Worm (Caenorhabditis elegans) whole organism, late embryonic: Measurements from ENCODE around the gene nex-4.
A peak's percentile ranks its signal among the peaks of the same experiment; 100 is the strongest.

ENCODE experiments used
- C08G9.2 ChIP-seq: sonication (generic microtip); optimal IDR thresholded peaks from 2 replicates; lab custom pipeline; 2016; ENCODE audit warnings: mild to moderate bottlenecking, missing genetic modification characterization, moderate library complexity, missing compliant biosample characterization
- C38D4.7 ChIP-seq: fragments of 200-800 bp; sonication (Bioruptor generic); optimal IDR thresholded peaks from 2 replicates; lab custom pipeline; 2018; ENCODE audit warnings: mild to moderate bottlenecking, missing genetic modification characterization, moderate library complexity, missing compliant biosample characterization
- F13H6.1 ChIP-seq: sonication (generic microtip); optimal IDR thresholded peaks from 2 replicates; lab custom pipeline; 2016; ENCODE audit warnings: missing genetic modification characterization, missing compliant biosample characterization
- K09A11.1 ChIP-seq: sonication (generic microtip); optimal IDR thresholded peaks from 2 replicates; lab custom pipeline; 2017; ENCODE audit warnings: antibody characterized with exemption, mild to moderate bottlenecking, missing genetic modification characterization, missing compliant biosample characterization; ENCODE audit not compliant: insufficient read depth
- Y22D7AL.16 ChIP-seq: sonication (generic microtip); optimal IDR thresholded peaks from 2 replicates; lab custom pipeline; 2016; ENCODE audit warnings: missing genetic modification characterization, missing compliant biosample characterization
- ahr-1 ChIP-seq: sonication (generic microtip); optimal IDR thresholded peaks from 2 replicates; lab custom pipeline; 2016; ENCODE audit warnings: missing genetic modification characterization, missing compliant biosample characterization
- ceh-14 ChIP-seq: sonication (generic microtip); optimal IDR thresholded peaks from 2 replicates; lab custom pipeline; 2016; ENCODE audit warnings: missing genotype, missing genetic modification characterization, missing compliant biosample characterization
- ceh-18 ChIP-seq: sonication (generic microtip); optimal IDR thresholded peaks from 2 replicates; lab custom pipeline; 2016; ENCODE audit warnings: missing genetic modification characterization, missing compliant biosample characterization
- ceh-19 ChIP-seq: fragments of 200-800 bp; sonication (Bioruptor generic); optimal IDR thresholded peaks from 2 replicates; lab custom pipeline; 2018; ENCODE audit warnings: mild to moderate bottlenecking, missing genetic modification characterization, missing compliant biosample characterization
- ceh-2 ChIP-seq: sonication (generic microtip); optimal IDR thresholded peaks from 2 replicates; lab custom pipeline; 2016; ENCODE audit warnings: missing genotype, missing genetic modification characterization, missing compliant biosample characterization
- ceh-22 ChIP-seq: sonication (generic microtip); optimal IDR thresholded peaks from 2 replicates; lab custom pipeline; 2017; ENCODE audit warnings: missing biosample characterization, missing genetic modification characterization
- ceh-24 ChIP-seq: sonication (generic microtip); optimal IDR thresholded peaks from 2 replicates; lab custom pipeline; 2016; ENCODE audit warnings: mild to moderate bottlenecking, missing genetic modification characterization, missing compliant biosample characterization
- ceh-30 ChIP-seq: fragments of 150-350 bp; optimal IDR thresholded peaks from 2 replicates; lab custom pipeline; 2014; ENCODE audit warnings: missing biosample characterization, missing genetic modification characterization
- ceh-31 ChIP-seq: sonication (generic microtip); optimal IDR thresholded peaks from 2 replicates; lab custom pipeline; 2016; ENCODE audit warnings: missing genetic modification characterization, missing compliant biosample characterization
- ceh-34 ChIP-seq: sonication (generic microtip); optimal IDR thresholded peaks from 2 replicates; lab custom pipeline; 2016; ENCODE audit warnings: mild to moderate bottlenecking, missing genetic modification characterization, missing compliant biosample characterization
- ceh-45 ChIP-seq: fragments of 200-800 bp; sonication (Bioruptor generic); IDR thresholded peaks from 2 replicates; pipeline ENCODE4 v1.3.6; 2022; ENCODE audit warnings: missing genetic modification reagents, missing genetic modification characterization, missing compliant biosample characterization
- ceh-48 ChIP-seq: sonication (generic microtip); optimal IDR thresholded peaks from 2 replicates; lab custom pipeline; 2016; ENCODE audit warnings: missing genetic modification characterization, inconsistent platforms, missing compliant biosample characterization
- ceh-9 ChIP-seq: sonication (generic microtip); optimal IDR thresholded peaks from 2 replicates; lab custom pipeline; 2016; ENCODE audit warnings: mild to moderate bottlenecking, missing genetic modification characterization, inconsistent platforms, missing compliant biosample characterization
- elt-2 ChIP-seq: sonication (generic microtip); optimal IDR thresholded peaks from 2 replicates; lab custom pipeline; 2016; ENCODE audit warnings: missing genetic modification reagents, missing genetic modification characterization, missing compliant biosample characterization
- elt-4 ChIP-seq: sonication (generic microtip); optimal IDR thresholded peaks from 2 replicates; lab custom pipeline; 2016; ENCODE audit warnings: missing genetic modification characterization, missing compliant biosample characterization
- ets-4 ChIP-seq: sonication (generic microtip); optimal IDR thresholded peaks from 2 replicates; lab custom pipeline; 2016; ENCODE audit warnings: missing genetic modification characterization, missing compliant biosample characterization
- fax-1 ChIP-seq: sonication (generic microtip); optimal IDR thresholded peaks from 2 replicates; lab custom pipeline; 2016; ENCODE audit warnings: missing genotype, missing genetic modification characterization, missing compliant biosample characterization
- fkh-10 ChIP-seq: fragments of 150-350 bp; optimal IDR thresholded peaks from 2 replicates; lab custom pipeline; 2014; ENCODE audit warnings: missing biosample characterization, missing genetic modification reagents, missing genetic modification characterization
- hlh-15 ChIP-seq: sonication (generic microtip); optimal IDR thresholded peaks from 2 replicates; lab custom pipeline; 2016; ENCODE audit warnings: missing genetic modification characterization, missing compliant biosample characterization
- hlh-30 ChIP-seq: sonication (generic microtip); optimal IDR thresholded peaks from 2 replicates; lab custom pipeline; 2017; ENCODE audit warnings: antibody characterized with exemption, missing genetic modification characterization, missing compliant biosample characterization; ENCODE audit not compliant: insufficient read depth
- hlh-6 ChIP-seq: sonication (generic microtip); optimal IDR thresholded peaks from 2 replicates; lab custom pipeline; 2016; ENCODE audit warnings: missing genotype, missing genetic modification characterization, missing compliant biosample characterization
- lin-11 ChIP-seq: fragments of 200-800 bp; sonication (Bioruptor generic); optimal IDR thresholded peaks from 2 replicates; lab custom pipeline; 2018; ENCODE audit warnings: mild to moderate bottlenecking, missing genetic modification characterization, missing compliant biosample characterization
- madf-2 ChIP-seq: sonication (generic microtip); optimal IDR thresholded peaks from 2 replicates; lab custom pipeline; 2017; ENCODE audit warnings: missing genetic modification characterization, missing compliant biosample characterization
- mec-3 ChIP-seq: sonication (generic microtip); optimal IDR thresholded peaks from 2 replicates; lab custom pipeline; 2016; ENCODE audit warnings: borderline replicate concordance, missing genetic modification characterization, missing compliant biosample characterization
- nfya-1 ChIP-seq: sonication (generic microtip); optimal IDR thresholded peaks from 2 replicates; lab custom pipeline; 2017; ENCODE audit warnings: missing genetic modification characterization, mild to moderate bottlenecking, missing compliant biosample characterization, antibody characterized with exemption, moderate library complexity
- nhr-232 ChIP-seq: sonication (generic microtip); optimal IDR thresholded peaks from 2 replicates; lab custom pipeline; 2016; ENCODE audit warnings: missing genetic modification characterization, missing compliant biosample characterization
- pat-9 ChIP-seq: fragments of 200-800 bp; sonication (Bioruptor generic); optimal IDR thresholded peaks from 2 replicates; lab custom pipeline; 2018; ENCODE audit warnings: mild to moderate bottlenecking, missing genetic modification characterization, moderate library complexity, missing compliant biosample characterization
- pax-1 ChIP-seq: fragments of 150-350 bp; optimal IDR thresholded peaks from 2 replicates; lab custom pipeline; 2014; ENCODE audit warnings: missing biosample characterization, missing genetic modification characterization
- pha-4 ChIP-seq: fragments of 150-350 bp; optimal IDR thresholded peaks from 2 replicates; lab custom pipeline; 2018; ENCODE audit warnings: missing biosample characterization, missing genetic modification reagents, missing genetic modification characterization
- ref-2 ChIP-seq: sonication (generic microtip); optimal IDR thresholded peaks from 2 replicates; lab custom pipeline; 2016; ENCODE audit warnings: missing genetic modification characterization, missing compliant biosample characterization
- sox-4 ChIP-seq: sonication (generic microtip); optimal IDR thresholded peaks from 2 replicates; lab custom pipeline; 2017; ENCODE audit warnings: mild to moderate bottlenecking, missing genetic modification characterization, inconsistent platforms, missing compliant biosample characterization
- syd-9 ChIP-seq: sonication (generic microtip); optimal IDR thresholded peaks from 2 replicates; lab custom pipeline; 2016; ENCODE audit warnings: mild to moderate bottlenecking, missing genetic modification characterization, moderate library complexity, missing compliant biosample characterization
- tbx-2 ChIP-seq: sonication (generic microtip); optimal IDR thresholded peaks from 2 replicates; lab custom pipeline; 2016; ENCODE audit warnings: missing genetic modification characterization, missing compliant biosample characterization
- tbx-7 ChIP-seq: sonication (generic microtip); optimal IDR thresholded peaks from 2 replicates; lab custom pipeline; 2016; ENCODE audit warnings: missing genotype, missing genetic modification characterization, missing compliant biosample characterization
- unc-42 ChIP-seq: sonication (generic microtip); optimal IDR thresholded peaks from 2 replicates; lab custom pipeline; 2016; ENCODE audit warnings: missing genotype, missing genetic modification characterization, missing compliant biosample characterization
- unc-55 ChIP-seq: sonication (generic microtip); optimal IDR thresholded peaks from 2 replicates; lab custom pipeline; 2017; ENCODE audit warnings: missing biosample characterization, missing genetic modification reagents, missing genetic modification characterization
- zip-5 ChIP-seq: sonication (generic microtip); optimal IDR thresholded peaks from 2 replicates; lab custom pipeline; 2016; ENCODE audit warnings: missing genetic modification characterization, missing compliant biosample characterization

The nex-4 gene

ce11 chrV:4826710-4827380 is 24.4 kb upstream of the nex-4 start, which contains the start of the genes hsp-6 and C37H5.5:
hsp-6 (minus strand) TSS chrV:4826760.
C37H5.5 (plus strand) TSS chrV:4827360.
- peak; percentile 10 for TF ChIP-seq nhr-232 (tag; lab: Kevin White, UChicago)
- peak; percentile 65 for TF ChIP-seq pax-1 (tag; lab: Kevin White, UChicago)
- peak; percentile 5 for TF ChIP-seq F13H6.1
- peak; percentile 10 for TF ChIP-seq ceh-14 (tag; lab: Kevin White, UChicago)
- peak; percentile 30 for TF ChIP-seq ceh-2 (tag; lab: Kevin White, UChicago)
- no peak for TF ChIP-seq ceh-19 (GFP tag; lab: Kevin White, UChicago)
- no peak for TF ChIP-seq elt-4
- TF ChIP-seq hlh-30 (tag; lab: Kevin White, UChicago), result peak; percentile 87
- TF ChIP-seq ceh-48 (tag; lab: Kevin White, UChicago), result no peak
- no peak for TF ChIP-seq lin-11 (tag; lab: Kevin White, UChicago)
- peak; percentile 52 for TF ChIP-seq unc-42 (tag; lab: Kevin White, UChicago)
- TF ChIP-seq C38D4.7 (GFP tag; lab: Kevin White, UChicago), result no peak
- peak; percentile 69 for TF ChIP-seq ceh-18
- TF ChIP-seq ceh-34 (tag; lab: Kevin White, UChicago), result peak; percentile 39
- peak; percentile 40 for TF ChIP-seq ets-4 (tag; lab: Kevin White, UChicago)
- TF ChIP-seq hlh-15, result no peak
- TF ChIP-seq tbx-2 (tag; lab: Kevin White, UChicago), result peak; percentile 59
- peak; percentile 67 for TF ChIP-seq ceh-31 (tag; lab: Kevin White, UChicago)
- TF ChIP-seq elt-2 (tag; lab: Kevin White, UChicago), result peak; percentile 38
- TF ChIP-seq syd-9 (tag; lab: Kevin White, UChicago), result peak; percentile 46
- no peak for TF ChIP-seq tbx-7 (tag; lab: Kevin White, UChicago)
- TF ChIP-seq unc-55 (GFP tag; lab: Kevin White, UChicago), result peak; percentile 14
- peak; percentile 84 for TF ChIP-seq nfya-1

- TF ChIP-seq pax-1 (tag; lab: Kevin White, UChicago) (no peak), ceh-2 (tag; lab: Kevin White, UChicago) (no peak), K09A11.1 (no peak), ceh-30 (tag; lab: Kevin White, UChicago) (no peak), ceh-48 (tag; lab: Kevin White, UChicago) (no peak), pat-9 (tag; lab: Kevin White, UChicago) (no peak), elt-4 (no peak), lin-11 (tag; lab: Kevin White, UChicago) (no peak), F13H6.1 (no peak), fax-1 (tag; lab: Kevin White, UChicago) (no peak), madf-2 (tag; lab: Kevin White, UChicago) (no peak), mec-3 (no peak), C08G9.2 (tag; lab: Kevin White, UChicago) (no peak), ceh-31 (tag; lab: Kevin White, UChicago) (no peak), zip-5 (tag; lab: Kevin White, UChicago) (no peak)
These were observed 17.0 kb upstream of the nex-4 start, which contains the start of gene C37H5.14 for ce11 chrV:4834277-4834676. C37H5.14 (minus strand) TSS chrV:4834377.

ce11 chrV:4839913-4840312 is 11.3 kb upstream of the nex-4 start, which contains the start of gene nas-9:
nas-9 (minus strand) TSS chrV:4840013.
- TF ChIP-seq tbx-7 (tag; lab: Kevin White, UChicago) (no peak), Y22D7AL.16 (tag; lab: Kevin White, UChicago) (no peak), ceh-18 (no peak), madf-2 (tag; lab: Kevin White, UChicago) (no peak), unc-42 (tag; lab: Kevin White, UChicago) (no peak), elt-2 (tag; lab: Kevin White, UChicago) (no peak), hlh-6 (no peak), unc-55 (GFP tag; lab: Kevin White, UChicago) (no peak), fkh-10 (GFP tag; lab: Kevin White, UChicago) (no peak), ceh-9 (tag; lab: Kevin White, UChicago) (no peak), ceh-24 (tag; lab: Kevin White, UChicago) (no peak), ahr-1 (no peak), ets-4 (tag; lab: Kevin White, UChicago) (no peak), sox-4 (tag; lab: Kevin White, UChicago) (no peak), ceh-45 (no peak), ceh-22 (tag; lab: Kevin White, UChicago) (no peak), ref-2 (no peak), pha-4 (tag; lab: Kevin White, UChicago) (no peak)
- TF ChIP-seq, all 69 proteins: peak for 0
